Fruit fly (Drosophila melanogaster): Measurements from ENCODE around the gene osk.
A peak's percentile ranks its signal among the peaks of the same experiment; 100 is the strongest.

- TF ChIP-seq br (GFP tag; optimal IDR thresholded peaks at IDR 0.05): no peak
- no peak for TF ChIP-seq Myc (optimal IDR thresholded peaks at IDR 0.05)
- TF ChIP-seq pan (optimal IDR thresholded peaks at IDR 0.05): no peak
- TF ChIP-seq dl (GFP tag; optimal IDR thresholded peaks at IDR 0.05; ENCODE audit: insufficient read depth in 1 of 2, partially characterized antibody in 2 of 2): no peak
- no peak for TF ChIP-seq usp (GFP tag; optimal IDR thresholded peaks at IDR 0.05)
- TF ChIP-seq woc (GFP tag; optimal IDR thresholded peaks at IDR 0.05): no peak
- no peak for TF ChIP-seq psq (GFP tag; optimal IDR thresholded peaks at IDR 0.05)
- TF ChIP-seq jim (GFP tag; optimal IDR thresholded peaks at IDR 0.05): no peak
- TF ChIP-seq OdsH (GFP tag; optimal IDR thresholded peaks at IDR 0.05): no peak
- TF ChIP-seq Vsx2 (GFP tag; optimal IDR thresholded peaks at IDR 0.05; ENCODE audit: partially characterized antibody): no peak
- TF ChIP-seq Rel (GFP tag; optimal IDR thresholded peaks at IDR 0.05): no peak
- TF ChIP-seq Rel (tag; optimal IDR thresholded peaks at IDR 0.05): no peak
- TF ChIP-seq foxo (GFP tag; optimal IDR thresholded peaks at IDR 0.05): peak in 1 of 2 experiments; percentile 7
- TF ChIP-seq sv (GFP tag; optimal IDR thresholded peaks at IDR 0.05): no peak
These were observed 45.2 kb downstream of the osk start for dm6 chr3R:8979850-8980775.
